Fruit fly (Drosophila melanogaster) whole organism, adult: ENCODE results near the gene Sgsf.

Experiments used
- CG11617 ChIP-seq: fragments of 200-800 bp; sonication (Bioruptor generic); optimal IDR thresholded peaks from 2 replicates; lab custom pipeline; 2017; ENCODE audit warnings: mild to moderate bottlenecking, missing biosample characterization, missing genetic modification reagents, missing genetic modification characterization
- CG12768 ChIP-seq: fragments of 200-800 bp; sonication (Bioruptor generic); optimal IDR thresholded peaks from 2 replicates; lab custom pipeline; 2017; ENCODE audit warnings: missing biosample characterization, missing genetic modification characterization, mild to moderate bottlenecking, moderate library complexity, missing genetic modification reagents
- CG14711 ChIP-seq: fragments of 200-800 bp; sonication (Bioruptor generic); optimal IDR thresholded peaks from 2 replicates; lab custom pipeline; 2018; ENCODE audit warnings: missing biosample characterization, mild to moderate bottlenecking, missing genetic modification characterization, moderate library complexity
- CG33017 ChIP-seq: fragments of 200-800 bp; sonication (Bioruptor generic); optimal IDR thresholded peaks from 2 replicates; lab custom pipeline; 2018; ENCODE audit warnings: missing biosample characterization, mild to moderate bottlenecking, missing genetic modification characterization, moderate library complexity
- CG5204 ChIP-seq: fragments of 200-800 bp; sonication (Bioruptor generic); optimal IDR thresholded peaks from 2 replicates; lab custom pipeline; 2016; ENCODE audit warnings: missing biosample characterization, missing genetic modification characterization
- Hr96 ChIP-seq: fragments of 200-800 bp; sonication (Bioruptor generic); optimal IDR thresholded peaks from 2 replicates; lab custom pipeline; 2016; ENCODE audit warnings: missing biosample characterization, missing genetic modification characterization
- ovo ChIP-seq: fragments of 200-800 bp; sonication (Bioruptor generic); optimal IDR thresholded peaks from 2 replicates; lab custom pipeline; 2016; ENCODE audit warnings: missing biosample characterization, missing genetic modification characterization
- tj ChIP-seq: fragments of 200-800 bp; sonication (Bioruptor generic); optimal IDR thresholded peaks from 3 replicates; lab custom pipeline; 2017; ENCODE audit warnings: missing biosample characterization, mild to moderate bottlenecking, missing genetic modification characterization, moderate library complexity

DNA sequence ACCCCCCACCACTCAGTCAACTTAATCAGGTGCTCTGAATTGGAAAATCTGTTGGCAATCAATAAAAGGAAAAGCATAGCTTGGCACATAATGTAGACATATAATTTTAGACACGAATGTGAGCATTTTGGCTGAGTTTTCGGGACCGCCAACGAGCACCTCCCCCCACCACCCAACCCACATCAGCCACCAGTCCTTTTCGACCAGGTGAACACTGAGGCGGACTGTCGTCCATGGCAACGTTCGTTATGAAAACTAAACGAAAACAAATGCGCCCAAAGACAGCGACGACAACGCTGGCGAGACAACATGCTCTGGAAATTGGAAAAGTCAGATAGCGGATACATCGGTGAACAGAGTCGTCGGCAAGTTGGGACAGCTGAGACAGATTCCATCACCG, 41.6 kb downstream of the Sgsf start, which contains the start of gene GstD11:
- TF ChIP-seq CG11617 (GFP tag; lab: Kevin White, UChicago) (no peak), CG12768 (GFP tag; lab: Kevin White, UChicago) (no peak), tj (no peak), Hr96 (no peak), ovo (GFP tag; lab: Kevin White, UChicago) (no peak), CG33017 (tag; lab: Kevin White, UChicago) (no peak), CG5204 (GFP tag; lab: Kevin White, UChicago) (no peak), CG14711 (tag; lab: Kevin White, UChicago) (no peak)
